Worm (Caenorhabditis elegans) whole organism, L4 larva: ENCODE measurements around the gene Y59E9AL.8.

Experiments used
- R02D3.7 ChIP-seq: fragments of 150-350 bp; sonication (generic microtip); optimal IDR thresholded peaks from 3 replicates; lab custom pipeline; 2014; ENCODE audit warnings: missing biosample characterization, missing genetic modification characterization
- Y75B8A.6 ChIP-seq: fragments of 200-800 bp; sonication (Bioruptor generic); IDR thresholded peaks from 2 replicates; pipeline ENCODE4 v1.3.6; 2022; ENCODE audit warnings: missing genetic modification reagents, missing genetic modification characterization, missing compliant biosample characterization
- arid-1 ChIP-seq: fragments of 200-800 bp; sonication (Bioruptor generic); conservative IDR thresholded peaks from 2 replicates; pipeline ENCODE4 v1.3.6; 2022; ENCODE audit warnings: missing genetic modification reagents, missing genetic modification characterization, missing compliant biosample characterization
- ceh-44 ChIP-seq: fragments of 200-800 bp; sonication (Bioruptor generic); IDR thresholded peaks from 2 replicates; pipeline ENCODE4 v1.3.6; 2022; ENCODE audit warnings: missing genetic modification reagents, missing genetic modification characterization, missing compliant biosample characterization
- daf-12 ChIP-seq: fragments of 150-350 bp; optimal IDR thresholded peaks from 2 replicates; lab custom pipeline; 2014; ENCODE audit warnings: missing biosample characterization, missing genetic modification reagents, missing genetic modification characterization
- daf-16 ChIP-seq, 3 experiments: sonication (generic microtip); optimal IDR thresholded peaks; 2 replicates each; lab custom pipeline; 2016 to 2017; ENCODE audit warnings: missing genetic modification characterization in 3 of 3, missing genetic modification reagents in 3 of 3, mild to moderate bottlenecking in 2 of 3, missing compliant biosample characterization in 2 of 3, missing biosample characterization in 1 of 3, moderate library complexity in 1 of 3
- daf-19 ChIP-seq: fragments of 200-800 bp; sonication (Bioruptor generic); conservative IDR thresholded peaks from 2 replicates; pipeline ENCODE4 v1.3.6; 2022; ENCODE audit warnings: missing genetic modification characterization, missing compliant biosample characterization
- dmd-6 ChIP-seq: fragments of 200-800 bp; sonication (Bioruptor generic); IDR thresholded peaks from 2 replicates; pipeline ENCODE4 v1.3.6; 2022; ENCODE audit warnings: missing genetic modification reagents, missing genetic modification characterization, missing compliant biosample characterization
- dmd-8 ChIP-seq: fragments of 200-800 bp; sonication (Bioruptor generic); IDR thresholded peaks from 2 replicates; pipeline ENCODE4 v1.3.6; 2022; ENCODE audit warnings: missing genetic modification characterization, missing compliant biosample characterization
- dpl-1 ChIP-seq: fragments of 150-350 bp; optimal IDR thresholded peaks from 2 replicates; lab custom pipeline; 2014; ENCODE audit warnings: missing biosample characterization, missing genetic modification reagents, missing genetic modification characterization
- duxl-1 ChIP-seq: sonication (generic microtip); optimal IDR thresholded peaks from 2 replicates; lab custom pipeline; 2016; ENCODE audit warnings: mild to moderate bottlenecking, missing genetic modification characterization, moderate library complexity, missing compliant biosample characterization; ENCODE audit not compliant: poor library complexity
- egl-43 ChIP-seq: fragments of 200-800 bp; sonication (Bioruptor generic); IDR thresholded peaks from 2 replicates; pipeline ENCODE4 v1.3.6; 2022; ENCODE audit warnings: missing genetic modification reagents, missing genetic modification characterization, missing compliant biosample characterization
- fkh-10 ChIP-seq: fragments of 150-350 bp; optimal IDR thresholded peaks from 2 replicates; lab custom pipeline; 2014; ENCODE audit warnings: missing biosample characterization, missing genetic modification reagents, missing genetic modification characterization
- lin-15B ChIP-seq: fragments of 150-350 bp; sonication (generic microtip); optimal IDR thresholded peaks from 3 replicates; lab custom pipeline; 2014; ENCODE audit warnings: missing biosample characterization, missing genetic modification characterization
- lin-38 ChIP-seq: fragments of 200-800 bp; sonication (Bioruptor generic); IDR thresholded peaks from 2 replicates; pipeline ENCODE4 v1.3.6; 2022; ENCODE audit warnings: missing genetic modification reagents, missing genetic modification characterization, missing compliant biosample characterization
- mes-2 ChIP-seq: sonication (generic microtip); optimal IDR thresholded peaks from 2 replicates; lab custom pipeline; 2016; ENCODE audit warnings: missing genotype, mild to moderate bottlenecking, missing genetic modification characterization, missing compliant biosample characterization; ENCODE audit not compliant: poor library complexity, severe bottlenecking
- mxl-2 ChIP-seq: fragments of 200-800 bp; sonication (Bioruptor generic); conservative IDR thresholded peaks from 2 replicates; pipeline ENCODE4 v1.3.6; 2022; ENCODE audit warnings: missing genetic modification reagents, missing genetic modification characterization, missing compliant biosample characterization
- nhr-10 ChIP-seq: fragments of 150-350 bp; optimal IDR thresholded peaks from 2 replicates; lab custom pipeline; 2014; ENCODE audit warnings: missing biosample characterization, missing genetic modification characterization
- nhr-102 ChIP-seq: sonication (generic microtip); optimal IDR thresholded peaks from 2 replicates; lab custom pipeline; 2016; ENCODE audit warnings: mild to moderate bottlenecking, missing genetic modification characterization, moderate library complexity, missing compliant biosample characterization
- nhr-11 ChIP-seq: fragments of 150-350 bp; optimal IDR thresholded peaks from 2 replicates; lab custom pipeline; 2014; ENCODE audit warnings: missing biosample characterization, missing genetic modification characterization
- nhr-48 ChIP-seq: sonication (generic microtip); optimal IDR thresholded peaks from 2 replicates; lab custom pipeline; 2016; ENCODE audit warnings: mild to moderate bottlenecking, missing genetic modification characterization, missing compliant biosample characterization
- pqm-1 ChIP-seq: sonication (generic microtip); optimal IDR thresholded peaks from 2 replicates; lab custom pipeline; 2017; ENCODE audit warnings: missing biosample characterization, missing genetic modification characterization
- saeg-2 ChIP-seq: fragments of 200-800 bp; sonication (Bioruptor generic); IDR thresholded peaks from 2 replicates; pipeline ENCODE4 v1.3.6; 2022; ENCODE audit warnings: missing genetic modification reagents, missing genetic modification characterization, missing compliant biosample characterization
- zfp-3 ChIP-seq: fragments of 200-800 bp; sonication (Bioruptor generic); conservative IDR thresholded peaks from 2 replicates; pipeline ENCODE4 v1.3.6; 2022; ENCODE audit warnings: missing genetic modification reagents, missing genetic modification characterization, missing compliant biosample characterization
- zip-11 ChIP-seq: fragments of 200-800 bp; sonication (Bioruptor generic); IDR thresholded peaks from 2 replicates; pipeline ENCODE4 v1.3.6; 2022; ENCODE audit warnings: missing genetic modification characterization, missing compliant biosample characterization

Gene Y59E9AL.8

ce11 chrIV:5183755-5184166 lies 40.4 kb downstream of the Y59E9AL.8 start, which contains the start of gene W03F8.4 (continued):
- peak; percentile 69 for TF ChIP-seq lin-15B
- peak; percentile 85 for TF ChIP-seq nhr-11 (tag; lab: Kevin White, UChicago)
- TF ChIP-seq Y75B8A.6, result no peak
- TF ChIP-seq duxl-1 (tag; lab: Kevin White, UChicago), result peak; percentile 90
- peak; percentile 92 for TF ChIP-seq lin-38 (GFP tag; lab: Robert Waterston, UW)
- peak; percentile 94 for TF ChIP-seq nhr-102 (tag; lab: Kevin White, UChicago)
- TF ChIP-seq ceh-44 (GFP tag; lab: Robert Waterston, UW), result no peak
- peak; percentile 43 to 98 for TF ChIP-seq daf-16 (GFP tag; optimal IDR thresholded peaks at IDR 0.05; lab: Kevin White, UChicago)
- TF ChIP-seq daf-16 (tag; optimal IDR thresholded peaks at IDR 0.05; lab: Kevin White, UChicago), result peak; percentile 93
- TF ChIP-seq zip-11 (GFP tag; lab: Robert Waterston, UW), result no peak
- TF ChIP-seq nhr-48 (tag; lab: Kevin White, UChicago), result peak; percentile 82
- no peak for TF ChIP-seq pqm-1 (tag; lab: Kevin White, UChicago)
- TF ChIP-seq fkh-10 (GFP tag; lab: Kevin White, UChicago), result peak; percentile 24
- TF ChIP-seq zfp-3, result no peak; the same call in 1 of the 2 replicates
- TF ChIP-seq saeg-2, result peak; percentile 73; the same call in 1 of the 2 replicates
- TF ChIP-seq arid-1 (GFP tag; lab: Robert Waterston, UW), result peak; percentile 86; the same call in 1 of the 2 replicates
- peak; percentile 99 for TF ChIP-seq dpl-1 (GFP tag; lab: Kevin White, UChicago)
- no peak for TF ChIP-seq R02D3.7 (tag; lab: Kevin White, UChicago)
- TF ChIP-seq daf-12, result no peak
- peak; percentile 95 for TF ChIP-seq mes-2 (tag; lab: Kevin White, UChicago)
- TF ChIP-seq mxl-2 (GFP tag; lab: Robert Waterston, UW), result no peak
- no peak for TF ChIP-seq nhr-10
- peak; percentile 65; the same call in 1 of the 2 replicates for TF ChIP-seq daf-19 (GFP tag; lab: Robert Waterston, UW)
- peak; percentile 71 for TF ChIP-seq egl-43 (GFP tag; lab: Robert Waterston, UW)
- peak; percentile 87 for TF ChIP-seq dmd-6 (GFP tag; lab: Robert Waterston, UW)
- TF ChIP-seq dmd-8 (GFP tag; lab: Robert Waterston, UW), result no peak
